Worm (Caenorhabditis elegans) whole organism, young adult: Measurements from ENCODE around the gene F58B4.5.

Experiments used
- F55B11.4 ChIP-seq: sonication (generic microtip); optimal IDR thresholded peaks from 2 replicates; lab custom pipeline; 2016; ENCODE audit warnings: missing compliant biosample characterization, missing genetic modification characterization, borderline replicate concordance; ENCODE audit not compliant: insufficient read depth
- F57C9.4 ChIP-seq: sonication (generic microtip); optimal IDR thresholded peaks from 2 replicates; lab custom pipeline; 2017; ENCODE audit warnings: mild to moderate bottlenecking, missing genetic modification characterization, missing compliant biosample characterization
- Y79H2A.3 ChIP-seq: fragments of 200-800 bp; sonication (Bioruptor generic); conservative IDR thresholded peaks from 2 replicates; pipeline ENCODE4 v1.3.6; 2022; ENCODE audit warnings: missing genetic modification reagents, missing genetic modification characterization, missing compliant biosample characterization
- Y95B8A.8 ChIP-seq: fragments of 200-800 bp; sonication (Bioruptor generic); IDR thresholded peaks from 2 replicates; pipeline ENCODE4 v1.3.6; 2022; ENCODE audit warnings: missing genetic modification reagents, missing genetic modification characterization, missing compliant biosample characterization
- attf-3 ChIP-seq: fragments of 200-800 bp; sonication (Bioruptor generic); conservative IDR thresholded peaks from 2 replicates; pipeline ENCODE4 v1.3.6; 2022; ENCODE audit warnings: missing genetic modification reagents, missing genetic modification characterization, missing compliant biosample characterization
- bed-1 ChIP-seq: fragments of 200-800 bp; sonication (Bioruptor generic); IDR thresholded peaks from 2 replicates; pipeline ENCODE4 v1.3.6; 2022; ENCODE audit warnings: missing genetic modification reagents, missing genetic modification characterization, missing compliant biosample characterization
- ceh-100 ChIP-seq: fragments of 200-800 bp; sonication (Bioruptor generic); IDR thresholded peaks from 2 replicates; pipeline ENCODE4 v1.3.6; 2022; ENCODE audit warnings: missing genetic modification reagents, missing genetic modification characterization, missing compliant biosample characterization
- ceh-27 ChIP-seq: fragments of 200-800 bp; sonication (Bioruptor generic); optimal IDR thresholded peaks from 2 replicates; lab custom pipeline; 2018; ENCODE audit warnings: mild to moderate bottlenecking, missing genetic modification characterization, moderate library complexity, missing compliant biosample characterization
- ceh-79 ChIP-seq: sonication (generic microtip); optimal IDR thresholded peaks from 2 replicates; lab custom pipeline; 2017; ENCODE audit warnings: mild to moderate bottlenecking, missing genetic modification characterization, missing compliant biosample characterization
- ceh-91 ChIP-seq: fragments of 200-800 bp; sonication (Bioruptor generic); IDR thresholded peaks from 2 replicates; pipeline ENCODE4 v1.3.6; 2022; ENCODE audit warnings: missing genetic modification reagents, missing genetic modification characterization, missing compliant biosample characterization
- chd-7 ChIP-seq: sonication (generic microtip); optimal IDR thresholded peaks from 2 replicates; lab custom pipeline; 2016; ENCODE audit warnings: mild to moderate bottlenecking, missing genetic modification characterization, moderate library complexity, missing compliant biosample characterization
- die-1 ChIP-seq: sonication (generic microtip); optimal IDR thresholded peaks from 2 replicates; lab custom pipeline; 2016; ENCODE audit warnings: missing genotype, mild to moderate bottlenecking, missing genetic modification characterization, missing compliant biosample characterization
- dpl-1 ChIP-seq: fragments of 150-350 bp; optimal IDR thresholded peaks from 2 replicates; lab custom pipeline; 2014; ENCODE audit warnings: missing biosample characterization, missing genetic modification reagents, missing genetic modification characterization
- egl-44 ChIP-seq: fragments of 200-800 bp; sonication (Bioruptor generic); IDR thresholded peaks from 2 replicates; pipeline ENCODE4 v1.3.6; 2022; ENCODE audit warnings: missing genetic modification reagents, missing genetic modification characterization, missing compliant biosample characterization
- egrh-3 ChIP-seq: fragments of 200-800 bp; sonication (Bioruptor generic); IDR thresholded peaks from 2 replicates; pipeline ENCODE4 v1.3.6; 2022; ENCODE audit warnings: missing genetic modification reagents, missing genetic modification characterization, missing compliant biosample characterization
- hrde-1 ChIP-seq: sonication (generic microtip); optimal IDR thresholded peaks from 2 replicates; lab custom pipeline; 2016; ENCODE audit warnings: missing genetic modification characterization, mild to moderate bottlenecking, missing compliant biosample characterization, moderate library complexity, missing genotype, missing genetic modification reagents, borderline replicate concordance
- lag-1 ChIP-seq: fragments of 200-800 bp; sonication (Bioruptor generic); IDR thresholded peaks from 2 replicates; pipeline ENCODE4 v1.3.6; 2022; ENCODE audit warnings: missing genetic modification reagents, missing genetic modification characterization, missing compliant biosample characterization
- let-526 ChIP-seq: fragments of 200-800 bp; sonication (Bioruptor generic); IDR thresholded peaks from 2 replicates; pipeline ENCODE4 v1.3.6; 2022; ENCODE audit warnings: missing genetic modification reagents, missing genetic modification characterization, missing compliant biosample characterization
- lin-40 ChIP-seq: sonication (generic microtip); optimal IDR thresholded peaks from 2 replicates; lab custom pipeline; 2016; ENCODE audit warnings: missing genetic modification characterization, mild to moderate bottlenecking, missing compliant biosample characterization, missing genotype, missing genetic modification reagents
- lin-54 ChIP-seq: fragments of 200-800 bp; sonication (Bioruptor generic); optimal IDR thresholded peaks from 2 replicates; lab custom pipeline; 2018; ENCODE audit warnings: mild to moderate bottlenecking, missing genetic modification characterization, missing compliant biosample characterization
- lsy-27 ChIP-seq: sonication (generic microtip); optimal IDR thresholded peaks from 2 replicates; lab custom pipeline; 2017; ENCODE audit warnings: missing genetic modification characterization, mild to moderate bottlenecking, missing compliant biosample characterization, antibody characterized with exemption, missing genotype, borderline replicate concordance; ENCODE audit not compliant: insufficient read depth
- madf-3 ChIP-seq: fragments of 200-800 bp; sonication (Bioruptor generic); IDR thresholded peaks from 2 replicates; pipeline ENCODE4 v1.3.6; 2022; ENCODE audit warnings: missing genetic modification reagents, missing genetic modification characterization, missing compliant biosample characterization
- mcd-1 ChIP-seq: fragments of 200-800 bp; sonication (Bioruptor generic); IDR thresholded peaks from 2 replicates; pipeline ENCODE4 v1.3.6; 2022; ENCODE audit warnings: missing genetic modification reagents, missing genetic modification characterization, missing compliant biosample characterization
- mel-28 ChIP-seq: sonication (generic microtip); optimal IDR thresholded peaks from 2 replicates; lab custom pipeline; 2016; ENCODE audit warnings: borderline replicate concordance, mild to moderate bottlenecking, missing genetic modification characterization, missing compliant biosample characterization
- mes-4 ChIP-seq: sonication (generic microtip); optimal IDR thresholded peaks from 2 replicates; lab custom pipeline; 2016; ENCODE audit warnings: missing genotype, missing genetic modification characterization, missing compliant biosample characterization
- nfya-1 ChIP-seq: sonication (generic microtip); optimal IDR thresholded peaks from 2 replicates; lab custom pipeline; 2017; ENCODE audit warnings: antibody characterized with exemption, missing compliant biosample characterization, missing genetic modification characterization, borderline replicate concordance; ENCODE audit not compliant: insufficient read depth
- nhr-27 ChIP-seq: fragments of 200-800 bp; sonication (Bioruptor generic); optimal IDR thresholded peaks from 2 replicates; lab custom pipeline; 2018; ENCODE audit warnings: mild to moderate bottlenecking, missing genetic modification characterization, moderate library complexity, missing compliant biosample characterization
- nhr-80 ChIP-seq: sonication (generic microtip); optimal IDR thresholded peaks from 2 replicates; lab custom pipeline; 2016; ENCODE audit warnings: missing genetic modification characterization, missing compliant biosample characterization
- pha-4 ChIP-seq: fragments of 150-350 bp; sonication (generic microtip); optimal IDR thresholded peaks from 2 replicates; lab custom pipeline; 2014; ENCODE audit warnings: missing biosample characterization, missing genetic modification reagents, missing genetic modification characterization
- sdz-38 ChIP-seq: sonication (generic microtip); optimal IDR thresholded peaks from 2 replicates; lab custom pipeline; 2016; ENCODE audit warnings: missing genotype, missing genetic modification characterization, missing compliant biosample characterization
- sea-2 ChIP-seq: fragments of 200-800 bp; sonication (Bioruptor generic); IDR thresholded peaks from 2 replicates; pipeline ENCODE4 v1.3.6; 2022; ENCODE audit warnings: missing genetic modification characterization, missing compliant biosample characterization
- somi-1 ChIP-seq: fragments of 200-800 bp; sonication (Bioruptor generic); optimal IDR thresholded peaks from 2 replicates; lab custom pipeline; 2018; ENCODE audit warnings: mild to moderate bottlenecking, missing genetic modification characterization, missing compliant biosample characterization
- sptf-2 ChIP-seq: fragments of 200-800 bp; sonication (Bioruptor generic); optimal IDR thresholded peaks from 2 replicates; lab custom pipeline; 2018; ENCODE audit warnings: mild to moderate bottlenecking, missing genetic modification characterization, missing compliant biosample characterization
- tlf-1 ChIP-seq: fragments of 200-800 bp; sonication (Bioruptor generic); optimal IDR thresholded peaks from 2 replicates; lab custom pipeline; 2018; ENCODE audit warnings: mild to moderate bottlenecking, missing genetic modification characterization, missing compliant biosample characterization
- ztf-26 ChIP-seq: sonication (generic microtip); optimal IDR thresholded peaks from 2 replicates; lab custom pipeline; 2017; ENCODE audit warnings: missing genetic modification characterization, missing compliant biosample characterization
- ztf-3 ChIP-seq: fragments of 200-800 bp; sonication (Bioruptor generic); optimal IDR thresholded peaks from 2 replicates; lab custom pipeline; 2018; ENCODE audit warnings: mild to moderate bottlenecking, missing genetic modification characterization, missing compliant biosample characterization

Gene F58B4.5

DNA sequence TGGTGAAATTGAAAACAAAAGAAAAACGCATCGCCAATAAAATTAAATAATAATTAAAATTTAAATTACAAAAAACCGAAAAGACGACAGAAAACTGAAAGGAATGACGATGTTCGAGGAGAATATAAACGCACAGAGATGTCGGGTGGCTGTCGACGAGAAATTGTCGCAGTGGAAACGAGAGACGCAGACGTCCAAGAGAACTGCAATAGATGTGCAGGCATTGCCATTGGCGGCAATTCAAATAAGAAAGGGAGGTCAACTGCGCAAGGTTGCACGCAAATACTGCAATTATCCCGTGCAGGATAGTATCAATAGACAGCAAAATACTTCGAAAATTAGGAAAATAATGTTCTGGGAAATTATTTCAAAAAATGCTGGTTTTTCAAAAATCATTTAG is 35.3 kb upstream of the F58B4.5 start (continued):
- TF ChIP-seq ztf-3 (GFP tag; lab: Kevin White, UChicago): peak; percentile 94
- TF ChIP-seq pha-4 (tag; lab: Kevin White, UChicago): peak; percentile 99
- TF ChIP-seq sptf-2: peak; percentile 65
- TF ChIP-seq madf-3 (GFP tag; lab: Robert Waterston, UW): peak; percentile 98
- TF ChIP-seq F57C9.4: peak; percentile 82
- peak; percentile 95 for TF ChIP-seq bed-1 (GFP tag; lab: Robert Waterston, UW)
- peak; percentile 91 for TF ChIP-seq ceh-79
- TF ChIP-seq tlf-1: peak; percentile 99
- peak; percentile 95 for TF ChIP-seq ceh-91 (GFP tag; lab: Robert Waterston, UW)
- peak; percentile 1 for TF ChIP-seq mel-28
- no peak for TF ChIP-seq lag-1
- TF ChIP-seq egl-44 (GFP tag; lab: Robert Waterston, UW): peak; percentile 70; the same call in 1 of the 2 replicates

DNA sequence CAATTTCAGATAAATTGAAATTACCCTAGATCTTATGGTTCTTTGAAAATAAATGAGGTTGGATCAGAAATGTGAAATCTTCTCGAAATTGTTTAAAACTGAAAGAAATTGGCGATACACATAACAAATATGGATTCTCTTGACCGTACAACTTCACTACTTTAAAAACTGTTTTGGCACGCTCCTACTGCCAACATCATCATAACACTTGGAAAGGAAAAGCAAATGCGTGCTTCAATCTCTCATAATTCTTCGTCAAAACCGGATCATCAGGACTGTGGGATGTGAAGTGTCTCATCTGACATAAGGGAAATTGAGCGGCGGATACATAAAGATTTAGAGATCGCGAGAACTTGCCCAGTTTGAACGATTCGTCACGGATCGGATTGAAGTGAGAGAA is 34.4 kb upstream of the F58B4.5 start, which contains the start of gene F32D8.7:
TSS of gene F32D8.7 (plus strand) at position 329 of the 400 bp plus-strand sequence.
- TF ChIP-seq die-1 (tag; lab: Kevin White, UChicago) (no peak), lsy-27 (tag; lab: Kevin White, UChicago) (no peak), somi-1 (GFP tag; lab: Kevin White, UChicago) (no peak), attf-3 (GFP tag; lab: Robert Waterston, UW) (no peak), mcd-1 (GFP tag; lab: Robert Waterston, UW) (no peak), ztf-26 (tag; lab: Kevin White, UChicago) (no peak), lin-40 (no peak)

DNA sequence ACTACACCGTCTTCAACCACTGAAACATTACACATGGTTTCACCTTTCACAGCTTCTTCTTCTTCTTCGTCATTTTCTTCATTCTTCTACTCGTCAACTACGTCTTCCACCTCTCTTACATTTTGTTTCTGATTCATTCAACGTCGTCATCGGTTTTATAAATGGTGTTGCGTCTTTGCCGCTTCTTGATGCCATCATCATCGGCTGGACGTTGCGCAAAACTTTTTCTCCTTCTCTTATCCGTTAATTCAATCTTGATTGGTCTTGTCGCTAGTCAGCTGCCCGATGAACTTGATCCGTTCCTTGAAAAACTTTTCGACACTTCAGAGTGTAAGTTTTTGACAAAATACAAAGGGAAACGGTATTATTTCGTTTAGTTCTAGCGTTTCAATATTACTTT is 33.9 kb upstream of the F58B4.5 start:
- no peak for TF ChIP-seq lsy-27 (tag; lab: Kevin White, UChicago)
- TF ChIP-seq let-526 (GFP tag; lab: Robert Waterston, UW): no peak

DNA sequence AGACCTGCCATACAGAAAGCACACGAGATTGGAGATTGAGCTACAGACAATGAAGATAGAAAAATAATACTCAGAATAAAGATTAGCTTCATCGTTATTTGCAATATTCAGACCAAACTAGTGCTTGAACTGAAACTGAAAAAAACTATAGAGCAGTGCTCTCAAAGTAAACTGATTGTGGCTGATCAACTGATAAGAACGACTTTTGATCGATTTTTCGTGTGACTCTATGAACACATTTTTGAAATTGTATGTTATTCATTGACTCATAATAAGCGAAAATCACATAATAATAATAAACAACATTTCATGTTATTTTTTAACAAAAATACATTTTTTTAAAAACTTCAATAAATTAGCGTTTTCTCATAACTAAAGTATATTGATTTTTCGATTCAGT is 31.4 kb upstream of the F58B4.5 start, which contains the start of gene spp-16:
TSS of gene spp-16 (minus strand) at position 179 of the 400 bp plus-strand sequence.
- TF ChIP-seq sdz-38 (tag; lab: Kevin White, UChicago) (no peak), egrh-3 (no peak), madf-3 (GFP tag; lab: Robert Waterston, UW) (no peak), nhr-80 (tag; lab: Kevin White, UChicago) (peak; percentile 50), mcd-1 (GFP tag; lab: Robert Waterston, UW) (no peak), hrde-1 (no peak)

DNA sequence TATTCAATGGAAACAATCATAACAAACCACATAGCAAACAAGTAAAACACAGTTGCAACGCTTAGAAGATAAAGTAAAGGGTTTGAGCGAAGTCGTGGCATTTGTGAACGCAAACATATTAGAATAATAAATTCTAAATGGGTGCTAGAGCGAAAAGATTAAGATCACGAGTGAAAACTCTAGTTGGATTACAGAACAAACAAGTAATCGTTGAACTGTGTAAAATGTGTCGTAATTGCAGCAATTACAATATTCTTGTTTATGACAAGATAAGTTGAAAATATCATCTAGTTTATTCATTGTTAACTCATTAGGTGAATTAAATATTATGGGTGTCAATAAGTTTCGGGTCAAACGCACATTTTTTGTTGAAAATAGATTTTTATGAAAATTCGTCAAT is 29.8 kb upstream of the F58B4.5 start, which contains the start of gene F32D8.8:
TSS of gene F32D8.8 (minus strand) at position 101 of the 400 bp plus-strand sequence.
- TF ChIP-seq mes-4 (tag; lab: Kevin White, UChicago) (no peak), ceh-27 (GFP tag; lab: Kevin White, UChicago) (no peak), Y79H2A.3 (GFP tag; lab: Robert Waterston, UW) (no peak)

DNA sequence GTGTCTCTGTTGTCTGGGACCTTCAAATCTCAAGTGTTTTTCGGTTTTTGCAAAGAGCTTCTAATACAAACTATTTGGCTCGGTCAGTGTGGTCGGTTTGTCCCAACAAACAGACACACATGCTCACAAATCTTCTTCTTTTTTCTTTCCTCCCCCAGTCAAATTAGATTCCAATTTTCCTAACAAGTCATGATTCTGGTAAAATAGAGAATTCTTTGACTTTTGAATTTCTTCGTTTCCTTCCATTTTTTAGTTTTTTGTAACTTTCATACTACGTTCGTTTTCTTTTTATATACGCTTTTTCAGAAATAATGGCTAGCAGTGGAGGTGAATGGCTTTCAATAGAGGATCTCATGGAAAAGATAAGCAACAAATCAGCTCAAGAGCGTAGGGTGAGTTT is 28.7 kb upstream of the F58B4.5 start, which contains the start of gene F32D8.15:
TSS of gene F32D8.15 (plus strand) at position 301 of the 400 bp plus-strand sequence.
- no peak for TF ChIP-seq ceh-100 (GFP tag; lab: Robert Waterston, UW)
- no peak for TF ChIP-seq sptf-2
- no peak for TF ChIP-seq nhr-27 (tag; lab: Kevin White, UChicago)
- TF ChIP-seq chd-7 (tag; lab: Kevin White, UChicago): no peak
- no peak for TF ChIP-seq F55B11.4 (tag; lab: Kevin White, UChicago)
- no peak for TF ChIP-seq sea-2
- TF ChIP-seq mcd-1 (GFP tag; lab: Robert Waterston, UW): no peak
- TF ChIP-seq nfya-1 (tag; lab: Kevin White, UChicago): no peak
- no peak for TF ChIP-seq dpl-1 (GFP tag; lab: Kevin White, UChicago)
- no peak for TF ChIP-seq lin-54 (GFP tag; lab: Kevin White, UChicago)
- no peak for TF ChIP-seq Y95B8A.8
